Worm (Caenorhabditis elegans) whole organism, L4/young adult: ENCODE results near the gene ugt-49.

Experiments used
- W03F9.2 ChIP-seq: fragments of 150-350 bp; optimal IDR thresholded peaks from 2 replicates; lab custom pipeline; 2014; ENCODE audit warnings: missing biosample characterization, missing genetic modification characterization
- dao-5 ChIP-seq: sonication (generic microtip); optimal IDR thresholded peaks from 2 replicates; lab custom pipeline; 2016; ENCODE audit warnings: missing genotype, missing genetic modification characterization, moderate library complexity, missing compliant biosample characterization
- him-1 ChIP-seq: sonication (generic microtip); optimal IDR thresholded peaks from 2 replicates; lab custom pipeline; 2016; ENCODE audit warnings: missing genotype, missing genetic modification reagents, missing genetic modification characterization, missing compliant biosample characterization

ce11 chrV:10332012-10332411 is 40.1 kb upstream of the ugt-49 start, which contains the start of gene crm-1:
- TF ChIP-seq dao-5 (tag; lab: Kevin White, UChicago) (no peak), him-1 (tag; lab: Kevin White, UChicago) (no peak), W03F9.2 (tag; lab: Kevin White, UChicago) (no peak)
